Worm (Caenorhabditis elegans) whole organism, L1 larva: ENCODE measurements around the gene tgt-1.

Experiments used
- C04F5.9 ChIP-seq: sonication (generic microtip); optimal IDR thresholded peaks from 2 replicates; lab custom pipeline; 2016; ENCODE audit warnings: missing genetic modification characterization, missing compliant biosample characterization
- C34B4.2 ChIP-seq: sonication (generic microtip); optimal IDR thresholded peaks from 2 replicates; lab custom pipeline; 2017; ENCODE audit warnings: mild to moderate bottlenecking, missing genetic modification characterization, missing compliant biosample characterization
- blmp-1 ChIP-seq: fragments of 150-350 bp; optimal IDR thresholded peaks from 2 replicates; lab custom pipeline; 2014; ENCODE audit warnings: missing biosample characterization, missing genetic modification characterization
- efl-1 ChIP-seq, 4 experiments: fragments of 150-350 bp; optimal IDR thresholded peaks in 3 of 4; peaks in 1 of 4; 1 replicate in 1 of 4; 2 replicates in 3 of 4; lab custom pipeline; 2014; ENCODE audit warnings: missing biosample characterization in 2 of 4, missing genetic modification characterization in 2 of 4, missing genetic modification reagents in 2 of 4
- elt-2 ChIP-seq: sonication (generic microtip); optimal IDR thresholded peaks from 2 replicates; lab custom pipeline; 2016; ENCODE audit warnings: missing genetic modification characterization, mild to moderate bottlenecking, inconsistent platforms, missing compliant biosample characterization, missing genetic modification reagents
- hlh-4 ChIP-seq: sonication (generic microtip); optimal IDR thresholded peaks from 2 replicates; lab custom pipeline; 2016; ENCODE audit warnings: mild to moderate bottlenecking, missing genetic modification characterization, missing compliant biosample characterization
- irx-1 ChIP-seq: sonication (generic microtip); optimal IDR thresholded peaks from 2 replicates; lab custom pipeline; 2016; ENCODE audit warnings: missing genetic modification characterization, missing compliant biosample characterization
- lin-35 ChIP-seq, 2 experiments: fragments of 150-350 bp; optimal IDR thresholded peaks; 2 replicates each; lab custom pipeline; 2014; ENCODE audit warnings: missing biosample characterization in 2 of 2, missing genetic modification characterization in 2 of 2, missing genetic modification reagents in 2 of 2
- lir-3 ChIP-seq: sonication (generic microtip); optimal IDR thresholded peaks from 2 replicates; lab custom pipeline; 2016; ENCODE audit warnings: mild to moderate bottlenecking, missing genetic modification characterization, moderate library complexity, missing compliant biosample characterization; ENCODE audit not compliant: poor library complexity
- nhr-11 ChIP-seq: fragments of 150-350 bp; optimal IDR thresholded peaks from 2 replicates; lab custom pipeline; 2014; ENCODE audit warnings: missing biosample characterization, missing genetic modification characterization
- nhr-19 ChIP-seq: fragments of 200-800 bp; sonication (Bioruptor generic); conservative IDR thresholded peaks from 2 replicates; pipeline ENCODE4 v1.3.6; 2022; ENCODE audit warnings: missing genetic modification characterization, missing compliant biosample characterization
- nhr-71 ChIP-seq: sonication (generic microtip); optimal IDR thresholded peaks from 2 replicates; lab custom pipeline; 2016; ENCODE audit warnings: mild to moderate bottlenecking, missing genetic modification characterization, moderate library complexity, missing compliant biosample characterization
- skn-1 ChIP-seq: fragments of 150-350 bp; optimal IDR thresholded peaks from 2 replicates; lab custom pipeline; 2014; ENCODE audit warnings: missing biosample characterization, missing genetic modification characterization
- unc-30 ChIP-seq: sonication (generic microtip); optimal IDR thresholded peaks from 2 replicates; lab custom pipeline; 2017; ENCODE audit warnings: missing biosample characterization, missing genetic modification characterization

The tgt-1 gene

ce11 chrIV:11914260-11914836, 45.3 kb downstream of the tgt-1 start:
- TF ChIP-seq skn-1 (no peak), C04F5.9 (no peak), efl-1 (optimal IDR thresholded peaks at IDR 0.05; lab: Kevin White, UChicago) (no peak), efl-1 (GFP tag; optimal IDR thresholded peaks at IDR 0.05 in 1 of 2; lab: Kevin White, UChicago) (peak in 1 of 2 experiments; percentile 84)

ce11 chrIV:11913295-11913940, 46.2 kb downstream of the tgt-1 start:
- peak; percentile 26 for TF ChIP-seq nhr-71 (tag; lab: Kevin White, UChicago)
- TF ChIP-seq irx-1 (tag; lab: Kevin White, UChicago): no peak
- peak in 1 of 2 experiments; percentile 13 for TF ChIP-seq lin-35 (GFP tag; optimal IDR thresholded peaks at IDR 0.05; lab: Kevin White, UChicago)
- TF ChIP-seq lir-3 (tag; lab: Kevin White, UChicago): no peak
- no peak for TF ChIP-seq efl-1 (optimal IDR thresholded peaks at IDR 0.05; lab: Kevin White, UChicago)
- TF ChIP-seq efl-1 (GFP tag; optimal IDR thresholded peaks at IDR 0.05 in 1 of 2; lab: Kevin White, UChicago): peak in 1 of 2 experiments; percentile 55
- TF ChIP-seq elt-2 (tag; lab: Kevin White, UChicago): peak; percentile 46
- no peak for TF ChIP-seq C34B4.2 (tag; lab: Kevin White, UChicago)
- no peak for TF ChIP-seq nhr-11

ce11 chrIV:11911723-11912122, 47.9 kb downstream of the tgt-1 start, which contains the start of gene VZK822L.2:
Gene VZK822L.2, plus strand, starts transcription at chrIV:11912023.
- no peak for TF ChIP-seq unc-30 (tag; lab: Kevin White, UChicago)
- TF ChIP-seq efl-1 (optimal IDR thresholded peaks at IDR 0.05; lab: Kevin White, UChicago): no peak
- peak in 1 of 2 experiments; percentile 19 for TF ChIP-seq efl-1 (GFP tag; optimal IDR thresholded peaks at IDR 0.05 in 1 of 2; lab: Kevin White, UChicago)
- TF ChIP-seq hlh-4 (tag; lab: Kevin White, UChicago): no peak

- TF ChIP-seq efl-1 (optimal IDR thresholded peaks at IDR 0.05; lab: Kevin White, UChicago) (no peak), efl-1 (GFP tag; optimal IDR thresholded peaks at IDR 0.05 in 1 of 2; lab: Kevin White, UChicago) (peak in 1 of 2 experiments; percentile 12), blmp-1 (tag; lab: Kevin White, UChicago) (peak; percentile 55), nhr-19 (GFP tag; lab: Robert Waterston, UW) (no peak)
Observed at ce11 chrIV:11908733-11909132, 50.9 kb downstream of the tgt-1 start.
